Fruit fly (Drosophila melanogaster): Measurements from ENCODE around the gene Eaf6.
A peak's percentile ranks its signal among the peaks of the same experiment; 100 is the strongest.

The Eaf6 gene

DNA sequence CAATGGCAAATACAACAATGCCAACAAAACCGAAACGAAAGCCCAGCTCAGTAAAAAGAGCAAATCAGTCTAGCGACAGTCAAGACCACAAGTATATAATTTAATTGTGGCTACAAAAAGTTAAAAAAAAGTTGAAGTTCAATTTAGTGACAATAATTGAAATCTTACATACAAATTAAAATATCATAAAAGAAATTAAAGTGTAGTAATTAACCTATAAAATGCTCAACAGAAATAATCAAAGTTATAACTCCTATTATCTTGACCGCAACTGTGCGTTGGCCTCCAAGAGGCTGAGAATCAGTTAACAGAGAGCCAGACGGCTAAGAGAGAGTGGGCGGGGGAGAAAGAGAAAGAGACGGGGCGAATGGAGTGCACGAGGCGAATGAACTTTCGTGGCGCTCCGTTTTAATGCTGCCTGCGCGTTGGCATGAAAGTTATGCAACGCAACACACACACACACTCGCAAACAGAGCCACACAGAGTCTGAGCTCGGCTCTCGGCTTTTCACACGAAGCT, 3.7 kb upstream of the Eaf6 start (continued):
- TF ChIP-seq CG6808 (GFP tag; optimal IDR thresholded peaks at IDR 0.05) (peak; percentile 67), CG6792 (GFP tag; optimal IDR thresholded peaks at IDR 0.05) (peak; percentile 91), dac (GFP tag; optimal IDR thresholded peaks at IDR 0.05) (peak; percentile 84), Ets96B (tag; optimal IDR thresholded peaks at IDR 0.05) (peak; percentile 82), esn (GFP tag; optimal IDR thresholded peaks at IDR 0.05) (peak; percentile 98), fkh (GFP tag; optimal IDR thresholded peaks at IDR 0.05) (peak; percentile 14), CG4318 (GFP tag; optimal IDR thresholded peaks at IDR 0.05) (peak; percentile 93), eg (GFP tag; IDR thresholded peaks at IDR 0.05) (peak; percentile 96), CG11294 (GFP tag; IDR thresholded peaks at IDR 0.05) (peak; percentile 67; the same call in 1 of the 2 replicates), CG7368 (GFP tag; optimal IDR thresholded peaks at IDR 0.05) (peak; percentile 83), cyc (GFP tag; optimal IDR thresholded peaks at IDR 0.05) (peak; percentile 92), Hr4 (GFP tag; optimal IDR thresholded peaks at IDR 0.05) (peak; percentile 96), CG32006 (GFP tag; optimal IDR thresholded peaks at IDR 0.05) (peak; percentile 96), ss (GFP tag; optimal IDR thresholded peaks at IDR 0.05) (peak; percentile 75 to 76), CG9139 (GFP tag; optimal IDR thresholded peaks at IDR 0.05) (peak; percentile 60), net (GFP tag; optimal IDR thresholded peaks at IDR 0.05) (peak; percentile 92), Lpt (GFP tag; optimal IDR thresholded peaks at IDR 0.05) (peak; percentile 95), Hr38 (GFP tag; optimal IDR thresholded peaks at IDR 0.05) (no peak), CG11762 (GFP tag; optimal IDR thresholded peaks at IDR 0.05; ENCODE audit: insufficient read depth) (peak; percentile 80), Gug (GFP tag; IDR thresholded peaks at IDR 0.05) (peak; percentile 91), Eip93F (GFP tag; optimal IDR thresholded peaks at IDR 0.05) (peak; percentile 84), CG15336 (GFP tag; IDR thresholded peaks at IDR 0.05) (peak; percentile 98), svp (GFP tag) (peak; percentile 99), Ets21C (GFP tag; optimal IDR thresholded peaks at IDR 0.05) (peak; percentile 84), Met (GFP tag; optimal IDR thresholded peaks at IDR 0.05) (peak; percentile 97), Sox102F (GFP tag; optimal IDR thresholded peaks at IDR 0.05) (peak; percentile 97), CG8119 (GFP tag; IDR thresholded peaks at IDR 0.05) (peak; percentile 98), CG10631 (GFP tag; optimal IDR thresholded peaks at IDR 0.05) (peak; percentile 90), CG34406 (GFP tag; optimal IDR thresholded peaks at IDR 0.05) (peak; percentile 93), Smox (GFP tag; optimal IDR thresholded peaks at IDR 0.05) (peak; percentile 95), Sox14 (GFP tag; optimal IDR thresholded peaks at IDR 0.05) (peak; percentile 92), fd59A (GFP tag; optimal IDR thresholded peaks at IDR 0.05) (peak; percentile 53)

DNA sequence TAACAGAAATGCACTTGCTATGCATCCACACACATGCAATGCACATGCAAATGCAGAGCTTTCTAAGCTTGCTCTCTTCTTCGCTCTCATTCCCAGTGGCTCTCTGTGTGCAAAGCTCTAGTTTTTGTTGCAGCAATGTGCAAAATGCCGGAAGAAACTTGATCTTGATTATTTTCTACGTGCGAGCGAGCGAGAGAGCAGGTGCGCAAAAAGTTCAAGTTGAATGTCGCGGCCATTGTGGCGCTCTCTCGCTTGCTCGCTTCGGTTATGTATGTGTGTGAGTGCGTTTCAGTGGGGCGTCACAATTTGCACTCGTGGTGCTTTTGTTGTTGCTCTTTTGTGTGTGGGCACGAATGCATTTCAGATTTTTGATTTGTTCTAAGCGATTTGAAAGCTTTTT, 2.5 kb upstream of the Eaf6 start:
- TF ChIP-seq CG4318 (GFP tag; optimal IDR thresholded peaks at IDR 0.05) (no peak), dsx (GFP tag; optimal IDR thresholded peaks at IDR 0.05; ENCODE audit: poor library complexity, severe bottlenecking) (peak; percentile 61), CG8119 (GFP tag; IDR thresholded peaks at IDR 0.05) (0 out of 3 replicates have a peak, but pooled peaks have one; percentile 34), Lpt (GFP tag; optimal IDR thresholded peaks at IDR 0.05) (peak; percentile 13), eg (GFP tag; IDR thresholded peaks at IDR 0.05) (0 out of 3 replicates have a peak, but pooled peaks have one; percentile 47), Eip75B (GFP tag; optimal IDR thresholded peaks at IDR 0.05) (peak; percentile 15), Ets96B (tag; optimal IDR thresholded peaks at IDR 0.05) (no peak), CG34406 (GFP tag; optimal IDR thresholded peaks at IDR 0.05) (no peak), Eip78C (GFP tag) (peak; percentile 38), Blimp-1 (GFP tag; optimal IDR thresholded peaks at IDR 0.05) (peak; percentile 62), CG15336 (GFP tag; IDR thresholded peaks at IDR 0.05) (peak; percentile 44; the same call in 1 of the 2 replicates), cyc (GFP tag; optimal IDR thresholded peaks at IDR 0.05) (no peak)

DNA sequence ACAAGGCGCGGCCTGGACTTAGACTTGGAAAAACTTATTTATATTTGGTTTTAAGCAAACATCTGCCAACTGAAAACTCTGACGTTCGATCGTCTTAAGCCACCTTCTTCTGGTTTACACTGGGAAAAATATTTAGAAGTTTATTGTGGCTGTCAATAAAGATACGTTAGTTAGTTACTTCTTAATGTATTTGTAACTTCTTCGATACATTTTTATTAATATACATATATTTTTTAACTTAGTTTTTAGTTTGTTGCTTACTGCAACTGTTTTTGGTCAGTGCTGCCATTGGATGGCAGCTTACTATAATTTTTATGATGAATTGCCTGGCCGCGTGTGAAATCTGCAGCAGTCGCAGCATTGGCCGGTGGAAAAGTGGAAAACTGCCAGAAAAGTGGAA, 1.4 kb upstream of the Eaf6 start:
- TF ChIP-seq Eip78C (GFP tag) = peak; percentile 52
- TF ChIP-seq Gug (GFP tag; IDR thresholded peaks at IDR 0.05) = 0 out of 2 replicates have a peak, but pooled peaks have one; percentile 14
- TF ChIP-seq CG11902 (GFP tag; optimal IDR thresholded peaks at IDR 0.05) = no peak
- TF ChIP-seq Met (GFP tag; optimal IDR thresholded peaks at IDR 0.05) = no peak
- TF ChIP-seq topi (GFP tag; optimal IDR thresholded peaks at IDR 0.05) = peak; percentile 2
- no peak for TF ChIP-seq Sox14 (GFP tag; optimal IDR thresholded peaks at IDR 0.05)
- peak; percentile 32 for TF ChIP-seq OdsH (GFP tag; optimal IDR thresholded peaks at IDR 0.05)
- TF ChIP-seq CG4318 (GFP tag; optimal IDR thresholded peaks at IDR 0.05) = peak; percentile 70
- TF ChIP-seq dsx (GFP tag; optimal IDR thresholded peaks at IDR 0.05; ENCODE audit: poor library complexity, severe bottlenecking) = no peak
- TF ChIP-seq CG16779 (tag; optimal IDR thresholded peaks at IDR 0.05) = no peak
- TF ChIP-seq Hr4 (GFP tag; optimal IDR thresholded peaks at IDR 0.05) = peak; percentile 52
- TF ChIP-seq lz (GFP tag; optimal IDR thresholded peaks at IDR 0.05) = no peak
- TF ChIP-seq fd59A (GFP tag; optimal IDR thresholded peaks at IDR 0.05) = no peak
- TF ChIP-seq dac (GFP tag; optimal IDR thresholded peaks at IDR 0.05) = peak; percentile 38
- TF ChIP-seq CG8119 (GFP tag; IDR thresholded peaks at IDR 0.05) = no peak; the same call in 1 of the 3 replicates
- TF ChIP-seq Blimp-1 (GFP tag; optimal IDR thresholded peaks at IDR 0.05) = peak; percentile 9
- peak; percentile 21 for TF ChIP-seq Lpt (GFP tag; optimal IDR thresholded peaks at IDR 0.05)
- TF ChIP-seq CG6792 (GFP tag; optimal IDR thresholded peaks at IDR 0.05) = no peak
- TF ChIP-seq CG32006 (GFP tag; optimal IDR thresholded peaks at IDR 0.05) = peak; percentile 90
- TF ChIP-seq CG15336 (GFP tag; IDR thresholded peaks at IDR 0.05) = peak; percentile 81
- no peak for TF ChIP-seq CG1621 (tag; optimal IDR thresholded peaks at IDR 0.05)
- TF ChIP-seq cyc (GFP tag; optimal IDR thresholded peaks at IDR 0.05) = no peak
- no peak for TF ChIP-seq CG6276 (GFP tag; optimal IDR thresholded peaks at IDR 0.05)
- TF ChIP-seq fkh (GFP tag; optimal IDR thresholded peaks at IDR 0.05) = no peak
- TF ChIP-seq CG6854 (GFP tag; optimal IDR thresholded peaks at IDR 0.05) = no peak

All from whole organism, prepupa.